Worm (Caenorhabditis elegans) whole organism, L4 larva: ENCODE measurements around the gene str-252.

Source experiments
- aly-2 ChIP-seq: sonication (generic microtip); optimal IDR thresholded peaks from 2 replicates; lab custom pipeline; 2018; ENCODE audit warnings: missing biosample characterization, missing genetic modification characterization
- attf-4 ChIP-seq: sonication (generic microtip); optimal IDR thresholded peaks from 3 replicates; lab custom pipeline; 2017; ENCODE audit warnings: missing biosample characterization, missing genetic modification characterization
- mdt-29 ChIP-seq: fragments of 200-800 bp; sonication (Bioruptor generic); IDR thresholded peaks from 2 replicates; pipeline ENCODE4 v1.3.6; 2022; ENCODE audit warnings: missing genetic modification reagents, missing genetic modification characterization, missing compliant biosample characterization
- nhr-11 ChIP-seq: fragments of 150-350 bp; optimal IDR thresholded peaks from 2 replicates; lab custom pipeline; 2014; ENCODE audit warnings: missing biosample characterization, missing genetic modification characterization
- nhr-28 ChIP-seq: fragments of 150-350 bp; optimal IDR thresholded peaks from 2 replicates; lab custom pipeline; 2014; ENCODE audit warnings: missing biosample characterization, missing genetic modification characterization
- pqm-1 ChIP-seq: sonication (generic microtip); optimal IDR thresholded peaks from 2 replicates; lab custom pipeline; 2017; ENCODE audit warnings: missing biosample characterization, missing genetic modification characterization
- snpc-1.2 ChIP-seq: fragments of 200-800 bp; sonication (Bioruptor generic); IDR thresholded peaks from 2 replicates; pipeline ENCODE4 v1.3.6; 2022; ENCODE audit warnings: missing genetic modification reagents, missing genetic modification characterization, missing compliant biosample characterization
- unc-130 ChIP-seq: sonication (generic microtip); optimal IDR thresholded peaks from 2 replicates; lab custom pipeline; 2016; ENCODE audit warnings: missing genetic modification reagents, missing genetic modification characterization, missing compliant biosample characterization
- unc-39 ChIP-seq: sonication (generic microtip); optimal IDR thresholded peaks from 2 replicates; lab custom pipeline; 2017; ENCODE audit warnings: missing biosample characterization, missing genetic modification characterization

- TF ChIP-seq nhr-28 (tag; lab: Kevin White, UChicago) (no peak), snpc-1.2 (GFP tag; lab: Robert Waterston, UW) (no peak), unc-39 (no peak), pqm-1 (tag; lab: Kevin White, UChicago) (no peak), nhr-11 (tag; lab: Kevin White, UChicago) (no peak), mdt-29 (GFP tag; lab: Robert Waterston, UW) (no peak), attf-4 (tag; lab: Kevin White, UChicago) (no peak), unc-130 (GFP tag; lab: Kevin White, UChicago) (no peak), aly-2 (tag; lab: Kevin White, UChicago) (no peak)
Observed at ce11 chrV:13929503-13929902, 13.2 kb downstream of the str-252 start, which contains the start of gene srxa-13.
